Worm (Caenorhabditis elegans) whole organism, mixed stage, embryonic: ENCODE data around the gene pdcd-2.

Source experiments
- M03D4.4 ChIP-seq: sonication (generic microtip); optimal IDR thresholded peaks from 2 replicates; lab custom pipeline; 2017; ENCODE audit warnings: mild to moderate bottlenecking, missing genetic modification characterization, missing compliant biosample characterization
- blmp-1 ChIP-seq: fragments of 150-350 bp; optimal IDR thresholded peaks from 2 replicates; lab custom pipeline; 2014; ENCODE audit warnings: missing biosample characterization, missing genetic modification characterization
- ceh-39 ChIP-seq: fragments of 150-350 bp; optimal IDR thresholded peaks from 2 replicates; lab custom pipeline; 2014; ENCODE audit warnings: missing biosample characterization, missing genetic modification characterization
- ceh-43 ChIP-seq: fragments of 200-800 bp; sonication (Bioruptor generic); optimal IDR thresholded peaks from 2 replicates; lab custom pipeline; 2018; ENCODE audit warnings: mild to moderate bottlenecking, missing genetic modification characterization, moderate library complexity, missing compliant biosample characterization
- ceh-83 ChIP-seq: fragments of 200-800 bp; sonication (Bioruptor generic); optimal IDR thresholded peaks from 2 replicates; lab custom pipeline; 2018; ENCODE audit warnings: mild to moderate bottlenecking, missing genetic modification characterization, missing compliant biosample characterization
- ces-1 ChIP-seq: fragments of 150-350 bp; optimal IDR thresholded peaks from 2 replicates; lab custom pipeline; 2014; ENCODE audit warnings: missing biosample characterization, missing genetic modification reagents, missing genetic modification characterization
- cnd-1 ChIP-seq: fragments of 200-800 bp; sonication (Bioruptor generic); optimal IDR thresholded peaks from 2 replicates; lab custom pipeline; 2018; ENCODE audit warnings: mild to moderate bottlenecking, missing genetic modification characterization, missing compliant biosample characterization
- elt-1 ChIP-seq: sonication (generic microtip); optimal IDR thresholded peaks from 2 replicates; lab custom pipeline; 2017; ENCODE audit warnings: missing genetic modification characterization, mild to moderate bottlenecking, missing compliant biosample characterization, antibody characterized with exemption, moderate library complexity, borderline replicate concordance; ENCODE audit not compliant: insufficient read depth
- elt-3 ChIP-seq: fragments of 150-350 bp; optimal IDR thresholded peaks from 2 replicates; lab custom pipeline; 2014; ENCODE audit warnings: missing biosample characterization, missing genetic modification characterization
- flh-1 ChIP-seq: fragments of 200-800 bp; sonication (Bioruptor generic); optimal IDR thresholded peaks from 2 replicates; lab custom pipeline; 2018; ENCODE audit warnings: mild to moderate bottlenecking, missing genetic modification characterization, moderate library complexity, missing compliant biosample characterization
- ham-2 ChIP-seq: fragments of 200-800 bp; sonication (Bioruptor generic); optimal IDR thresholded peaks from 2 replicates; lab custom pipeline; 2018; ENCODE audit warnings: mild to moderate bottlenecking, missing genetic modification characterization, missing compliant biosample characterization
- lin-13 ChIP-seq: fragments of 150-350 bp; optimal IDR thresholded peaks from 2 replicates; lab custom pipeline; 2014; ENCODE audit warnings: missing biosample characterization, missing genetic modification characterization
- lsy-2 ChIP-seq: fragments of 150-350 bp; optimal IDR thresholded peaks from 2 replicates; lab custom pipeline; 2014; ENCODE audit warnings: missing biosample characterization, missing genetic modification characterization
- mab-5 ChIP-seq: fragments of 150-350 bp; optimal IDR thresholded peaks from 2 replicates; lab custom pipeline; 2014; ENCODE audit warnings: missing biosample characterization, missing genetic modification characterization
- mep-1 ChIP-seq: fragments of 150-350 bp; optimal IDR thresholded peaks from 2 replicates; lab custom pipeline; 2017; ENCODE audit warnings: missing biosample characterization, missing genetic modification reagents, missing genetic modification characterization, inconsistent platforms
- mls-2 ChIP-seq: sonication (generic microtip); optimal IDR thresholded peaks from 2 replicates; lab custom pipeline; 2016; ENCODE audit warnings: mild to moderate bottlenecking, missing genetic modification characterization, moderate library complexity, missing compliant biosample characterization
- nhr-12 ChIP-seq: fragments of 150-350 bp; optimal IDR thresholded peaks from 2 replicates; lab custom pipeline; 2014; ENCODE audit warnings: missing biosample characterization, missing genetic modification characterization
- nhr-2 ChIP-seq: fragments of 150-350 bp; optimal IDR thresholded peaks from 2 replicates; lab custom pipeline; 2014; ENCODE audit warnings: missing biosample characterization, missing genetic modification characterization
- nhr-28 ChIP-seq: fragments of 150-350 bp; optimal IDR thresholded peaks from 2 replicates; lab custom pipeline; 2014; ENCODE audit warnings: missing biosample characterization, missing genetic modification characterization
- nhr-76 ChIP-seq: sonication (generic microtip); optimal IDR thresholded peaks from 2 replicates; lab custom pipeline; 2017; ENCODE audit warnings: missing biosample characterization, missing genetic modification characterization
- pha-4 ChIP-seq: fragments of 150-350 bp; optimal IDR thresholded peaks from 2 replicates; lab custom pipeline; 2018; ENCODE audit warnings: missing biosample characterization, missing genetic modification reagents, missing genetic modification characterization
- sem-2 ChIP-seq: fragments of 200-800 bp; sonication (Bioruptor generic); optimal IDR thresholded peaks from 2 replicates; lab custom pipeline; 2018; ENCODE audit warnings: mild to moderate bottlenecking, missing genetic modification characterization, missing compliant biosample characterization
- snpc-4 ChIP-seq: fragments of 150-350 bp; optimal IDR thresholded peaks from 2 replicates; lab custom pipeline; 2014; ENCODE audit warnings: missing biosample characterization, missing genetic modification characterization
- sptf-1 ChIP-seq: sonication (generic microtip); optimal IDR thresholded peaks from 2 replicates; lab custom pipeline; 2017; ENCODE audit warnings: mild to moderate bottlenecking, missing genetic modification characterization, moderate library complexity, missing compliant biosample characterization
- tbx-8 ChIP-seq: fragments of 200-800 bp; sonication (Bioruptor generic); optimal IDR thresholded peaks from 2 replicates; lab custom pipeline; 2018; ENCODE audit warnings: mild to moderate bottlenecking, missing genetic modification characterization, moderate library complexity, missing compliant biosample characterization
- unc-120 ChIP-seq: sonication (generic microtip); optimal IDR thresholded peaks from 2 replicates; lab custom pipeline; 2017; ENCODE audit warnings: missing genetic modification characterization, missing compliant biosample characterization; ENCODE audit not compliant: poor library complexity, severe bottlenecking
- unc-62 ChIP-seq: fragments of 150-350 bp; optimal IDR thresholded peaks from 2 replicates; lab custom pipeline; 2014; ENCODE audit warnings: missing biosample characterization, missing genetic modification reagents, missing genetic modification characterization
- zip-8 ChIP-seq: fragments of 150-350 bp; optimal IDR thresholded peaks from 2 replicates; lab custom pipeline; 2014; ENCODE audit warnings: missing biosample characterization, missing genetic modification characterization
- ztf-11 ChIP-seq: fragments of 150-350 bp; optimal IDR thresholded peaks from 2 replicates; lab custom pipeline; 2014; ENCODE audit warnings: missing biosample characterization, missing genetic modification characterization

The pdcd-2 gene

ce11 chrIII:4453768-4454167 is 35.9 kb upstream of the pdcd-2 start:
- TF ChIP-seq mep-1 (no peak), unc-120 (no peak), ham-2 (GFP tag; lab: Kevin White, UChicago) (no peak), unc-62 (peak; percentile 82), elt-1 (peak; percentile 93), nhr-2 (peak; percentile 34), nhr-12 (tag; lab: Kevin White, UChicago) (no peak)

- TF ChIP-seq sptf-1, result no peak
- TF ChIP-seq sem-2 (GFP tag; lab: Kevin White, UChicago), result no peak
- no peak for TF ChIP-seq ces-1 (GFP tag; lab: Kevin White, UChicago)
- TF ChIP-seq elt-1, result no peak
- TF ChIP-seq zip-8 (tag; lab: Kevin White, UChicago), result no peak
- no peak for TF ChIP-seq elt-3 (tag; lab: Kevin White, UChicago)
Measured at ce11 chrIII:4453301-4453700, 35.4 kb upstream of the pdcd-2 start.

ce11 chrIII:4452749-4453148 is 34.9 kb upstream of the pdcd-2 start:
- TF ChIP-seq ceh-43 (GFP tag; lab: Kevin White, UChicago), result peak; percentile 99
- TF ChIP-seq mls-2 (tag; lab: Kevin White, UChicago), result peak; percentile 30
- no peak for TF ChIP-seq nhr-2
- TF ChIP-seq elt-1, result no peak
- TF ChIP-seq nhr-76 (tag; lab: Kevin White, UChicago), result no peak
- no peak for TF ChIP-seq sem-2 (GFP tag; lab: Kevin White, UChicago)
- TF ChIP-seq ham-2 (GFP tag; lab: Kevin White, UChicago), result no peak
- TF ChIP-seq ceh-83 (GFP tag; lab: Kevin White, UChicago), result no peak

ce11 chrIII:4450773-4451423 is 33.0 kb upstream of the pdcd-2 start:
- TF ChIP-seq tbx-8 (GFP tag; lab: Kevin White, UChicago) (no peak), ceh-43 (GFP tag; lab: Kevin White, UChicago) (peak; percentile 99), elt-1 (no peak), ceh-39 (tag; lab: Kevin White, UChicago) (no peak), pha-4 (no peak), ham-2 (GFP tag; lab: Kevin White, UChicago) (peak; percentile 44), ceh-83 (GFP tag; lab: Kevin White, UChicago) (no peak), mls-2 (tag; lab: Kevin White, UChicago) (peak; percentile 50), lsy-2 (peak; percentile 71), flh-1 (GFP tag; lab: Kevin White, UChicago) (no peak), lin-13 (tag; lab: Kevin White, UChicago) (no peak), nhr-2 (no peak), sptf-1 (peak; percentile 39), M03D4.4 (tag; lab: Kevin White, UChicago) (no peak), nhr-28 (tag; lab: Kevin White, UChicago) (no peak)

- TF ChIP-seq lsy-2 (no peak), blmp-1 (tag; lab: Kevin White, UChicago) (no peak), tbx-8 (GFP tag; lab: Kevin White, UChicago) (no peak), cnd-1 (tag; lab: Kevin White, UChicago) (no peak), ztf-11 (no peak), lin-13 (tag; lab: Kevin White, UChicago) (no peak), elt-1 (no peak), ces-1 (GFP tag; lab: Kevin White, UChicago) (no peak), snpc-4 (tag; lab: Kevin White, UChicago) (no peak), flh-1 (GFP tag; lab: Kevin White, UChicago) (no peak), elt-3 (tag; lab: Kevin White, UChicago) (no peak), mab-5 (no peak)
Measured at ce11 chrIII:4449893-4450579, 32.2 kb upstream of the pdcd-2 start, which contains the start of gene ceh-43. Gene ceh-43, minus strand, starts transcription at chrIII:4449943.
